Worm (Caenorhabditis elegans) whole organism, mixed stage, embryonic: ENCODE measurements around the gene cutl-26.

Source experiments
- bed-3 ChIP-seq: fragments of 200-800 bp; sonication (Bioruptor generic); optimal IDR thresholded peaks from 3 replicates; lab custom pipeline; 2018; ENCODE audit warnings: mild to moderate bottlenecking, missing genetic modification characterization, moderate library complexity, missing compliant biosample characterization
- elt-1 ChIP-seq: sonication (generic microtip); optimal IDR thresholded peaks from 2 replicates; lab custom pipeline; 2017; ENCODE audit warnings: missing genetic modification characterization, mild to moderate bottlenecking, missing compliant biosample characterization, antibody characterized with exemption, moderate library complexity, borderline replicate concordance; ENCODE audit not compliant: insufficient read depth
- lin-13 ChIP-seq: fragments of 150-350 bp; optimal IDR thresholded peaks from 2 replicates; lab custom pipeline; 2014; ENCODE audit warnings: missing biosample characterization, missing genetic modification characterization
- unc-39 ChIP-seq: fragments of 150-350 bp; optimal IDR thresholded peaks from 2 replicates; lab custom pipeline; 2014; ENCODE audit warnings: missing biosample characterization, missing genetic modification characterization
- zip-8 ChIP-seq: fragments of 150-350 bp; optimal IDR thresholded peaks from 2 replicates; lab custom pipeline; 2014; ENCODE audit warnings: missing biosample characterization, missing genetic modification characterization

ce11 chrIV:684197-684596, 23.3 kb downstream of the cutl-26 start, which contains the start of gene cutl-28:
- no peak for TF ChIP-seq elt-1 (tag; lab: Kevin White, UChicago)
- TF ChIP-seq bed-3 (GFP tag; lab: Kevin White, UChicago): no peak
- no peak for TF ChIP-seq unc-39 (tag; lab: Kevin White, UChicago)
- no peak for TF ChIP-seq lin-13 (tag; lab: Kevin White, UChicago)
- no peak for TF ChIP-seq zip-8 (tag; lab: Kevin White, UChicago)
